Worm (Caenorhabditis elegans): ENCODE results near the gene eef-1A.2.

DNA sequence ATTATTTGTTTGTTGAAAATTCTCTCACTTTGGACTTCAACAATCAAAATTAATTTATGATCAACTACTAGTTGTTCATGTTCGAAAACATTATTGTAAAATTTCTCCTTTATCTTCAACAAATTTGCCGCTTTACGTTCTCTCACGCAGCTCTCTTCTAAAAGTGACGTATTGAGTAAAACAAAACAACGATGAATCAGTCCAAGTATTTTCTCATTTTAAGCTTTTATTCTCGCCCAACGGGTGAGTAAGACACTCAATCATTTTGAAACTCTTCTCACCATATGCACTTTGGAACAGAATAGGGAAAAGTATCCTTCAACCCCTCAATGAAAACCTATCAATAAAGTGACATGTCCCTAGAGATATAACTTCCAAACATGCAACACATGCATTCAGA lies 49.9 kb downstream of the eef-1A.2 start:
- TF ChIP-seq gmeb-2 (tag; optimal IDR thresholded peaks at IDR 0.05), result no peak
- no peak for TF ChIP-seq nfya-1 (tag; optimal IDR thresholded peaks at IDR 0.05)

Data from whole organism, late embryonic.